Fruit fly (Drosophila melanogaster): ENCODE measurements around the gene CG4301.

- TF ChIP-seq Dfd (GFP tag; optimal IDR thresholded peaks at IDR 0.05) (no peak), fru (GFP tag; optimal IDR thresholded peaks at IDR 0.05) (no peak), Myc (optimal IDR thresholded peaks at IDR 0.05) (no peak), h (GFP tag; optimal IDR thresholded peaks at IDR 0.05) (no peak), Abd-B (GFP tag; optimal IDR thresholded peaks at IDR 0.05) (no peak), pan (optimal IDR thresholded peaks at IDR 0.05) (no peak), br (GFP tag; optimal IDR thresholded peaks at IDR 0.05) (no peak), woc (GFP tag; optimal IDR thresholded peaks at IDR 0.05) (no peak), sage (GFP tag; optimal IDR thresholded peaks at IDR 0.05) (no peak)
These were observed 44.0 kb downstream of the CG4301 start for dm6 chrX:16449316-16449715.
